Worm (Caenorhabditis elegans) whole organism, late embryonic: ENCODE measurements around the gene T09F3.7.

Source experiments
- K09A11.1 ChIP-seq: sonication (generic microtip); optimal IDR thresholded peaks from 2 replicates; lab custom pipeline; 2017; ENCODE audit warnings: antibody characterized with exemption, mild to moderate bottlenecking, missing genetic modification characterization, missing compliant biosample characterization; ENCODE audit not compliant: insufficient read depth
- ama-1 ChIP-seq: fragments of 150-350 bp; optimal IDR thresholded peaks from 2 replicates; lab custom pipeline; 2014
- ceh-18 ChIP-seq: sonication (generic microtip); optimal IDR thresholded peaks from 2 replicates; lab custom pipeline; 2016; ENCODE audit warnings: missing genetic modification characterization, missing compliant biosample characterization
- elt-4 ChIP-seq: sonication (generic microtip); optimal IDR thresholded peaks from 2 replicates; lab custom pipeline; 2016; ENCODE audit warnings: missing genetic modification characterization, missing compliant biosample characterization
- fax-1 ChIP-seq: sonication (generic microtip); optimal IDR thresholded peaks from 2 replicates; lab custom pipeline; 2016; ENCODE audit warnings: missing genotype, missing genetic modification characterization, missing compliant biosample characterization
- lim-6 ChIP-seq: sonication (generic microtip); optimal IDR thresholded peaks from 2 replicates; lab custom pipeline; 2016; ENCODE audit warnings: missing genetic modification characterization, missing compliant biosample characterization

Gene T09F3.7

ce11 chrII:10439976-10440375 lies 49.0 kb downstream of the T09F3.7 start, which contains the start of gene E04D5.4:
Gene E04D5.4 (plus strand): TSS chrII:10440276.
- no peak for TF ChIP-seq elt-4 (tag; lab: Kevin White, UChicago)
- no peak for TF ChIP-seq K09A11.1 (tag; lab: Kevin White, UChicago)
- TF ChIP-seq ceh-18 (tag; lab: Kevin White, UChicago): no peak
- TF ChIP-seq lim-6: no peak
- TF ChIP-seq fax-1 (tag; lab: Kevin White, UChicago): no peak
- TF ChIP-seq ama-1 (lab: Kevin White, UChicago): no peak
